Fruit fly (Drosophila melanogaster) whole organism, embryonic: ENCODE data around the gene mnd.

Source experiments
- Bdp1 ChIP-seq: fragments of 200-800 bp; sonication (Bioruptor generic); optimal IDR thresholded peaks from 3 replicates; lab custom pipeline; 2016; ENCODE audit warnings: missing biosample characterization, missing genetic modification characterization
- CG10147 ChIP-seq: fragments of 200-800 bp; sonication (Bioruptor generic); optimal IDR thresholded peaks from 2 replicates; lab custom pipeline; 2019; ENCODE audit warnings: missing biosample characterization, mild to moderate bottlenecking, missing genetic modification characterization, moderate library complexity
- CG10959 ChIP-seq: fragments of 200-800 bp; sonication (Bioruptor generic); IDR thresholded peaks from 2 replicates; pipeline ENCODE4 v1.3.6; 2022; ENCODE audit warnings: missing biosample characterization, missing genetic modification characterization
- CG10979 ChIP-seq: fragments of 200-800 bp; sonication (Bioruptor generic); optimal IDR thresholded peaks from 2 replicates; lab custom pipeline; 2018; ENCODE audit warnings: missing biosample characterization, mild to moderate bottlenecking, missing genetic modification characterization, moderate library complexity
- CG11504 ChIP-seq: fragments of 200-800 bp; sonication (Bioruptor generic); optimal IDR thresholded peaks from 3 replicates; lab custom pipeline; 2019; ENCODE audit warnings: missing biosample characterization, mild to moderate bottlenecking, missing genetic modification characterization, moderate library complexity
- CG11695 ChIP-seq: fragments of 200-800 bp; sonication (Bioruptor generic); IDR thresholded peaks from 3 replicates; pipeline ENCODE4 v1.3.6; 2022; ENCODE audit warnings: missing biosample characterization, missing genetic modification characterization
- CG11696 ChIP-seq: fragments of 200-800 bp; sonication (Bioruptor generic); IDR thresholded peaks from 2 replicates; pipeline ENCODE4 v1.3.6; 2022; ENCODE audit warnings: missing biosample characterization, missing genetic modification characterization
- CG15011 ChIP-seq: fragments of 200-800 bp; sonication (Bioruptor generic); optimal IDR thresholded peaks from 3 replicates; lab custom pipeline; 2018; ENCODE audit warnings: missing biosample characterization, mild to moderate bottlenecking, missing genetic modification characterization
- CG17568 ChIP-seq: fragments of 200-800 bp; sonication (Bioruptor generic); optimal IDR thresholded peaks from 2 replicates; lab custom pipeline; 2018; ENCODE audit warnings: missing biosample characterization, mild to moderate bottlenecking, missing genetic modification characterization, moderate library complexity
- CG3407 ChIP-seq: fragments of 200-800 bp; sonication (Bioruptor generic); optimal IDR thresholded peaks from 2 replicates; lab custom pipeline; 2018; ENCODE audit warnings: missing biosample characterization, mild to moderate bottlenecking, missing genetic modification characterization
- CG3838 ChIP-seq: fragments of 200-800 bp; sonication (Bioruptor generic); optimal IDR thresholded peaks from 3 replicates; lab custom pipeline; 2016; ENCODE audit warnings: missing biosample characterization, missing genetic modification characterization
- CG42726 ChIP-seq: fragments of 200-800 bp; sonication (Bioruptor generic); IDR thresholded peaks from 2 replicates; pipeline ENCODE4 v1.3.6; 2022; ENCODE audit warnings: missing biosample characterization, missing genetic modification characterization; ENCODE audit not compliant: partially characterized antibody
- CG4328 ChIP-seq: fragments of 200-800 bp; sonication (Bioruptor generic); optimal IDR thresholded peaks from 3 replicates; lab custom pipeline; 2017; ENCODE audit warnings: missing biosample characterization, missing genetic modification reagents, missing genetic modification characterization
- CG5180 ChIP-seq: fragments of 200-800 bp; sonication (Bioruptor generic); optimal IDR thresholded peaks from 3 replicates; lab custom pipeline; 2017; ENCODE audit warnings: missing biosample characterization, missing genetic modification characterization, mild to moderate bottlenecking, moderate library complexity, missing genetic modification reagents
- CG7271 ChIP-seq: fragments of 200-800 bp; sonication (Bioruptor generic); optimal IDR thresholded peaks from 2 replicates; lab custom pipeline; 2018; ENCODE audit warnings: missing biosample characterization, mild to moderate bottlenecking, missing genetic modification characterization, moderate library complexity
- CG7357 ChIP-seq: fragments of 200-800 bp; sonication (Bioruptor generic); IDR thresholded peaks from 3 replicates; pipeline ENCODE4 v1.3.6; 2022; ENCODE audit warnings: missing biosample characterization, missing genetic modification characterization
- CG8290 ChIP-seq, 3 experiments: fragments of 200-800 bp; sonication (Bioruptor generic); optimal IDR thresholded peaks; 2 replicates each; lab custom pipeline; 2016 to 2019; ENCODE audit warnings: missing biosample characterization in 3 of 3, missing genetic modification characterization in 3 of 3, mild to moderate bottlenecking in 2 of 3, moderate library complexity in 1 of 3
- CG8478 ChIP-seq: fragments of >200 bp; optimal IDR thresholded peaks from 2 replicates; lab custom pipeline; 2018
- CG9609 ChIP-seq: fragments of 200-800 bp; sonication (Bioruptor generic); optimal IDR thresholded peaks from 3 replicates; lab custom pipeline; 2016; ENCODE audit warnings: missing biosample characterization, missing genetic modification characterization
- CG9727 ChIP-seq: fragments of 200-800 bp; sonication (Bioruptor generic); optimal IDR thresholded peaks from 3 replicates; lab custom pipeline; 2017; ENCODE audit warnings: missing biosample characterization, mild to moderate bottlenecking, missing genetic modification characterization
- D19A ChIP-seq: fragments of 200-800 bp; optimal IDR thresholded peaks from 3 replicates; lab custom pipeline; 2019; ENCODE audit warnings: missing biosample characterization, mild to moderate bottlenecking, missing genetic modification characterization, moderate library complexity
- Dbx ChIP-seq: fragments of 200-800 bp; sonication (Bioruptor generic); IDR thresholded peaks from 3 replicates; pipeline ENCODE4 v1.3.6; 2022; ENCODE audit warnings: missing biosample characterization, missing genetic modification characterization
- Dip2 ChIP-seq: fragments of 200-800 bp; sonication (Bioruptor generic); IDR thresholded peaks from 2 replicates; pipeline ENCODE4 v1.3.6; 2022; ENCODE audit warnings: missing biosample characterization, missing genetic modification characterization
- Gsc ChIP-seq: fragments of 200-800 bp; sonication (Bioruptor generic); IDR thresholded peaks from 2 replicates; pipeline ENCODE4 v1.3.6; 2022; ENCODE audit warnings: missing biosample characterization, missing genetic modification characterization
- HHEX ChIP-seq: fragments of 200-800 bp; sonication (Bioruptor generic); optimal IDR thresholded peaks from 3 replicates; lab custom pipeline; 2017; ENCODE audit warnings: missing biosample characterization, mild to moderate bottlenecking, missing genetic modification characterization, missing genetic modification reagents
- Hmr ChIP-seq: fragments of 200-800 bp; sonication (Bioruptor generic); optimal IDR thresholded peaks from 3 replicates; lab custom pipeline; 2017; ENCODE audit warnings: mild to moderate bottlenecking, missing biosample characterization, missing genetic modification reagents, missing genetic modification characterization
- Lim3 ChIP-seq: fragments of 200-800 bp; sonication (Bioruptor generic); IDR thresholded peaks from 2 replicates; pipeline ENCODE4 v1.3.6; 2022; ENCODE audit warnings: missing biosample characterization, missing genetic modification characterization
- Lpt ChIP-seq: fragments of >200 bp; optimal IDR thresholded peaks from 2 replicates; lab custom pipeline; 2018; ENCODE audit warnings: missing biosample characterization, missing genetic modification characterization
- MTF-1 ChIP-seq: fragments of 200-800 bp; sonication (Bioruptor generic); optimal IDR thresholded peaks from 2 replicates; lab custom pipeline; 2018; ENCODE audit warnings: missing biosample characterization, mild to moderate bottlenecking, missing genetic modification characterization, borderline replicate concordance
- NFAT ChIP-seq: fragments of 200-800 bp; sonication (Bioruptor generic); IDR thresholded peaks from 2 replicates; pipeline ENCODE4 v1.3.6; 2022; ENCODE audit warnings: missing biosample characterization, missing genetic modification characterization
- Oaz ChIP-seq: fragments of 200-800 bp; sonication (Bioruptor generic); IDR thresholded peaks from 2 replicates; pipeline ENCODE4 v1.3.6; 2022; ENCODE audit warnings: missing biosample characterization, missing genetic modification characterization
- Optix ChIP-seq: fragments of 200-800 bp; sonication (Bioruptor generic); IDR thresholded peaks from 3 replicates; pipeline ENCODE4 v1.3.6; 2022; ENCODE audit warnings: missing biosample characterization, missing genetic modification characterization
- Rfx ChIP-seq: fragments of 200-800 bp; sonication (Bioruptor generic); IDR thresholded peaks from 2 replicates; pipeline ENCODE4 v1.3.6; 2022; ENCODE audit warnings: missing biosample characterization, missing genetic modification characterization
- Taf1 ChIP-seq: fragments of 200-800 bp; sonication (Bioruptor generic); IDR thresholded peaks from 2 replicates; pipeline ENCODE4 v1.3.6; 2022; ENCODE audit warnings: missing biosample characterization, missing genetic modification characterization
- ase ChIP-seq: fragments of 200-800 bp; sonication (Bioruptor generic); IDR thresholded peaks from 3 replicates; pipeline ENCODE4 v1.3.6; 2022; ENCODE audit warnings: missing biosample characterization, missing genetic modification characterization
- ato ChIP-seq: fragments of 200-800 bp; sonication (Bioruptor generic); IDR thresholded peaks from 2 replicates; pipeline ENCODE4 v1.3.6; 2022; ENCODE audit warnings: missing biosample characterization, missing genetic modification characterization; ENCODE audit not compliant: partially characterized antibody
- btn ChIP-seq: fragments of 200-800 bp; sonication (Bioruptor generic); optimal IDR thresholded peaks from 2 replicates; lab custom pipeline; 2016; ENCODE audit warnings: missing biosample characterization, missing genetic modification characterization
- dati ChIP-seq: fragments of 200-800 bp; sonication (Bioruptor generic); IDR thresholded peaks from 2 replicates; pipeline ENCODE4 v1.3.6; 2022; ENCODE audit warnings: missing biosample characterization, missing genetic modification characterization
- eyg ChIP-seq: fragments of 200-800 bp; sonication (Bioruptor generic); optimal IDR thresholded peaks from 3 replicates; lab custom pipeline; 2016; ENCODE audit warnings: missing biosample characterization, missing genetic modification characterization
- fd64A ChIP-seq: fragments of 200-800 bp; sonication (Bioruptor generic); optimal IDR thresholded peaks from 3 replicates; lab custom pipeline; 2018; ENCODE audit warnings: missing biosample characterization, mild to moderate bottlenecking, missing genetic modification characterization
- fd96Cb ChIP-seq: fragments of 200-800 bp; sonication (Bioruptor generic); optimal IDR thresholded peaks from 2 replicates; lab custom pipeline; 2018; ENCODE audit warnings: missing biosample characterization, mild to moderate bottlenecking, missing genetic modification characterization, moderate library complexity
- h ChIP-seq: fragments of >200 bp; optimal IDR thresholded peaks from 2 replicates; lab custom pipeline; 2017
- ken ChIP-seq: fragments of 200-800 bp; sonication (Bioruptor generic); IDR thresholded peaks from 3 replicates; pipeline ENCODE4 v1.3.6; 2022; ENCODE audit warnings: missing biosample characterization, missing genetic modification characterization
- org-1 ChIP-seq: fragments of 200-800 bp; sonication (Bioruptor generic); optimal IDR thresholded peaks from 2 replicates; lab custom pipeline; 2017; ENCODE audit warnings: missing biosample characterization, missing genetic modification characterization
- pita ChIP-seq: fragments of 200-800 bp; sonication (Bioruptor generic); optimal IDR thresholded peaks from 2 replicates; lab custom pipeline; 2017; ENCODE audit warnings: missing biosample characterization, mild to moderate bottlenecking, missing genetic modification characterization
- stc ChIP-seq: fragments of 200-800 bp; sonication (Bioruptor generic); IDR thresholded peaks from 2 replicates; pipeline ENCODE4 v1.3.6; 2022; ENCODE audit warnings: missing biosample characterization, missing genetic modification characterization
- sug ChIP-seq: fragments of 200-800 bp; optimal IDR thresholded peaks from 2 replicates; lab custom pipeline; 2019; ENCODE audit warnings: missing biosample characterization, mild to moderate bottlenecking, missing genetic modification characterization, moderate library complexity
- tio ChIP-seq: fragments of 200-800 bp; sonication (Bioruptor generic); optimal IDR thresholded peaks from 2 replicates; lab custom pipeline; 2017; ENCODE audit warnings: missing biosample characterization, missing genetic modification characterization, inconsistent platforms
- tll ChIP-seq, 2 experiments: fragments of 200-800 bp in 1 of 2; fragments of >200 bp in 1 of 2; sonication (Bioruptor generic) in 1 of 2; optimal IDR thresholded peaks; 2 replicates each; lab custom pipeline; 2017 to 2019; ENCODE audit warnings: missing biosample characterization in 2 of 2, missing genetic modification characterization in 2 of 2, mild to moderate bottlenecking in 1 of 2, moderate library complexity in 1 of 2

The mnd gene

DNA sequence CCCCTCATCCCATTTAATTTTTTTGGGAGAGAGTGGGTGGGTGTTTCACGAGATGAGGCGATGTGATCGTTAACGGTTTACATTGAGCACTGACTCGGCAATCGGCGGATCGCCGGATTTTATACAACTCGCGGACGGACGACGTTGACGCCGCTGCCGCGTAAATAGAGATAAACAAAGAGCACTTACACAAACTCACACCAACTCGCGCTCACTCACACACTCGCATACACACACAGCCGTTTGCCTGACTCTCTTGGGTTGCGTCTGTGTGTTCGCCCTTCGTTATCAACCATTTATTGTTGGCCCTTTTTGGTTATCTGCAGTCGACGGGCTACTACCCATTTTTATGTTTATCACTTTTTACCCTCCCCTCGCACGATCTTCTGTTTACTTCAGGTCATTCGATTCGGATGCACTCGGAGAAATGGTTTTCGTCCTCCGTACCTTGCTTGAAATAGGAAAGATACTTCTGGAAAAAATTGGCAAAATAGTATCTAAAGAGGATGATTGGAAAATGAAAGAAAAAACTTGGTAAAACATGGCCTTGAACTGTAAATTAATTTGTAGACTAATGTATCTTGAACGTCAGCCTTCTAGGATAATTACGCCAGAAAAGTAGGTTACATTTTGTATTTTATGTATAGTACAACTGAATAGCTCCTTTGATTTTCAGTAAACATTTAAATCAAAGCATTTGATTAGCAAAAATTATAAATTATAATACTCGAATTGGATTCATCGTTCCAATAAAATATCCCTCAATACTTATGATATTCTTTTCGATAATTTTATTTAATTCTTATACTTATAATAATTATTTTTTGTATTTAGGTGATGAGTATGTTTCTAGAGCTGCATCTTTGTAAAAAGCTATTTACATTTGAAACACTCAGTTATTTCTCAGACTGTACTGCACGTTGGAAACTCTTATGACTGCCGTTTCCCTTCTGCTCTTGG, 7.1 kb upstream of the mnd start (continued):
- TF ChIP-seq CG17568 (GFP tag; lab: Kevin White, UChicago) = peak; percentile 46
- TF ChIP-seq ken (GFP tag; lab: Robert Waterston, UW) = peak; percentile 44; the same call in 1 of the 3 replicates
- no peak for TF ChIP-seq CG11696 (GFP tag; lab: Robert Waterston, UW)
- TF ChIP-seq Lim3 (GFP tag; lab: Robert Waterston, UW) = no peak
- no peak for TF ChIP-seq Dbx (GFP tag; lab: Robert Waterston, UW)
- TF ChIP-seq CG8290 (GFP tag; optimal IDR thresholded peaks at IDR 0.05; lab: Kevin White, UChicago) = peak; percentile 7
- peak in 1 of 2 experiments; percentile 56 for TF ChIP-seq CG8290 (tag; optimal IDR thresholded peaks at IDR 0.05; lab: Kevin White, UChicago)
- no peak for TF ChIP-seq HHEX (GFP tag; lab: Kevin White, UChicago)
- TF ChIP-seq CG15011 (GFP tag; lab: Kevin White, UChicago) = no peak
- no peak for TF ChIP-seq CG7271 (tag; lab: Kevin White, UChicago)
- no peak for TF ChIP-seq pita (GFP tag; lab: Kevin White, UChicago)
- no peak for TF ChIP-seq Hmr (GFP tag; lab: Kevin White, UChicago)
- TF ChIP-seq MTF-1 = peak; percentile 38
- TF ChIP-seq Dip2 (GFP tag; lab: Robert Waterston, UW) = no peak
- TF ChIP-seq Oaz (GFP tag; lab: Robert Waterston, UW) = no peak
- TF ChIP-seq CG5180 (GFP tag; lab: Kevin White, UChicago) = peak; percentile 10
- no peak for TF ChIP-seq CG8478 (lab: Kevin White, UChicago)
- peak; percentile 64 for TF ChIP-seq CG11504 (tag; lab: Kevin White, UChicago)
- TF ChIP-seq Rfx (GFP tag; lab: Robert Waterston, UW) = peak; percentile 16; the same call in 1 of the 2 replicates
- peak; percentile 34; the same call in 1 of the 2 replicates for TF ChIP-seq CG10959 (GFP tag; lab: Robert Waterston, UW)
- no peak for TF ChIP-seq dati (GFP tag; lab: Robert Waterston, UW)
- no peak for TF ChIP-seq Optix (GFP tag; lab: Robert Waterston, UW)
- TF ChIP-seq CG10979 = peak; percentile 77
- peak; percentile 43 for TF ChIP-seq fd64A
- TF ChIP-seq btn (GFP tag; lab: Kevin White, UChicago) = no peak
- no peak for TF ChIP-seq Bdp1 (GFP tag; lab: Kevin White, UChicago)
- TF ChIP-seq CG3838 (GFP tag; lab: Kevin White, UChicago) = no peak
- no peak for TF ChIP-seq Lpt
- TF ChIP-seq org-1 (GFP tag; lab: Kevin White, UChicago) = peak; percentile 11
- TF ChIP-seq CG9609 (GFP tag; lab: Kevin White, UChicago) = no peak
- no peak for TF ChIP-seq D19A
- peak in 1 of 2 experiments; percentile 93 for TF ChIP-seq tll (GFP tag; optimal IDR thresholded peaks at IDR 0.05; lab: Kevin White, UChicago)
- peak; percentile 42 for TF ChIP-seq fd96Cb
- TF ChIP-seq CG42726 (GFP tag; lab: Robert Waterston, UW) = peak; percentile 37; the same call in 1 of the 2 replicates
- TF ChIP-seq ato (GFP tag; lab: Robert Waterston, UW) = peak; percentile 38; the same call in 1 of the 2 replicates
- no peak for TF ChIP-seq eyg
- no peak for TF ChIP-seq CG4328 (GFP tag; lab: Kevin White, UChicago)
- TF ChIP-seq CG11695 = 0 out of 3 replicates have a peak, but pooled peaks have one; percentile 8
- TF ChIP-seq CG3407 (GFP tag; lab: Kevin White, UChicago) = no peak
- TF ChIP-seq CG10147 (GFP tag; lab: Kevin White, UChicago) = no peak
- TF ChIP-seq tio (GFP tag; lab: Kevin White, UChicago) = peak; percentile 72
- no peak for TF ChIP-seq ase (GFP tag; lab: Robert Waterston, UW)
- TF ChIP-seq CG7357 = no peak
- no peak for TF ChIP-seq NFAT
- TF ChIP-seq h = no peak
- TF ChIP-seq Gsc (GFP tag; lab: Robert Waterston, UW) = no peak
- TF ChIP-seq stc (GFP tag; lab: Robert Waterston, UW) = no peak
- TF ChIP-seq CG9727 (GFP tag; lab: Kevin White, UChicago) = peak; percentile 82
- TF ChIP-seq Taf1 (GFP tag; lab: Robert Waterston, UW) = no peak
- TF ChIP-seq sug (tag; lab: Kevin White, UChicago) = peak; percentile 57
